Worm (Caenorhabditis elegans): ENCODE measurements around the gene cfz-2.

Gene cfz-2

ce11 chrV:3475021-3475420, 30.3 kb upstream of the cfz-2 start, which contains the start of gene oac-2:
Gene oac-2, minus strand, starts transcription at chrV:3475121.
- no peak for TF ChIP-seq sea-1 (GFP tag; conservative IDR thresholded peaks at IDR 0.05)
- TF ChIP-seq tra-4 (tag; optimal IDR thresholded peaks at IDR 0.05), result no peak
- TF ChIP-seq hmbx-1 (tag; optimal IDR thresholded peaks at IDR 0.05), result no peak
- no peak for TF ChIP-seq ceh-36 (tag; optimal IDR thresholded peaks at IDR 0.05)
- TF ChIP-seq tbx-37 (GFP tag; conservative IDR thresholded peaks at IDR 0.05), result no peak
- TF ChIP-seq pes-1 (GFP tag; IDR thresholded peaks at IDR 0.05), result no peak
- TF ChIP-seq hmg-4 (GFP tag; optimal IDR thresholded peaks at IDR 0.05), result no peak
- TF ChIP-seq hnd-1 (tag; optimal IDR thresholded peaks at IDR 0.05), result no peak

ce11 chrV:3470782-3471181, 26.1 kb upstream of the cfz-2 start, which contains the start of gene srbc-29:
Gene srbc-29, minus strand, starts transcription at chrV:3470882.
- TF ChIP-seq pes-1 (GFP tag; IDR thresholded peaks at IDR 0.05) (no peak), tbx-37 (GFP tag; conservative IDR thresholded peaks at IDR 0.05) (no peak), ceh-13 (GFP tag; optimal IDR thresholded peaks at IDR 0.05) (no peak), tra-4 (tag; optimal IDR thresholded peaks at IDR 0.05) (no peak), hmg-4 (GFP tag; optimal IDR thresholded peaks at IDR 0.05) (no peak), hnd-1 (tag; optimal IDR thresholded peaks at IDR 0.05) (no peak), ama-1 (optimal IDR thresholded peaks at IDR 0.05) (no peak), aly-1 (tag; optimal IDR thresholded peaks at IDR 0.05) (no peak), scrt-1 (GFP tag; IDR thresholded peaks at IDR 0.05) (no peak), ets-7 (tag; optimal IDR thresholded peaks at IDR 0.05) (no peak), sea-1 (GFP tag; conservative IDR thresholded peaks at IDR 0.05) (no peak), F13C5.2 (tag; optimal IDR thresholded peaks at IDR 0.05) (no peak), tbx-11 (GFP tag; IDR thresholded peaks at IDR 0.05) (no peak), hmbx-1 (tag; optimal IDR thresholded peaks at IDR 0.05) (no peak), ceh-36 (tag; optimal IDR thresholded peaks at IDR 0.05) (no peak), flt-1 (GFP tag; IDR thresholded peaks at IDR 0.05) (no peak), B0310.2 (tag; optimal IDR thresholded peaks at IDR 0.05) (no peak)

ce11 chrV:3468436-3468835, 23.8 kb upstream of the cfz-2 start, which contains the start of gene gst-33:
Gene gst-33, minus strand, starts transcription at chrV:3468562.
- TF ChIP-seq B0310.2 (tag; optimal IDR thresholded peaks at IDR 0.05), result no peak
- TF ChIP-seq aly-1 (tag; optimal IDR thresholded peaks at IDR 0.05), result no peak
- TF ChIP-seq ama-1 (optimal IDR thresholded peaks at IDR 0.05), result no peak
- TF ChIP-seq F13C5.2 (tag; optimal IDR thresholded peaks at IDR 0.05), result no peak
- TF ChIP-seq ceh-36 (tag; optimal IDR thresholded peaks at IDR 0.05), result no peak
- no peak for TF ChIP-seq ets-7 (tag; optimal IDR thresholded peaks at IDR 0.05)
- no peak for TF ChIP-seq pes-1 (GFP tag; IDR thresholded peaks at IDR 0.05)
- TF ChIP-seq tra-4 (tag; optimal IDR thresholded peaks at IDR 0.05), result no peak
- no peak for TF ChIP-seq tbx-37 (GFP tag; conservative IDR thresholded peaks at IDR 0.05)
- no peak for TF ChIP-seq hmbx-1 (tag; optimal IDR thresholded peaks at IDR 0.05)
- no peak for TF ChIP-seq hmg-4 (GFP tag; optimal IDR thresholded peaks at IDR 0.05)

- no peak for TF ChIP-seq ets-7 (tag; optimal IDR thresholded peaks at IDR 0.05)
- TF ChIP-seq hmg-4 (GFP tag; optimal IDR thresholded peaks at IDR 0.05), result no peak
- TF ChIP-seq tbx-11 (GFP tag; IDR thresholded peaks at IDR 0.05), result no peak
- no peak for TF ChIP-seq ceh-36 (tag; optimal IDR thresholded peaks at IDR 0.05)
- TF ChIP-seq B0310.2 (tag; optimal IDR thresholded peaks at IDR 0.05), result no peak
- TF ChIP-seq sea-1 (GFP tag; conservative IDR thresholded peaks at IDR 0.05), result no peak
- TF ChIP-seq F13C5.2 (tag; optimal IDR thresholded peaks at IDR 0.05), result no peak
These were observed 20.2 kb upstream of the cfz-2 start for ce11 chrV:3464897-3465296.

ce11 chrV:3463514-3463913, 18.8 kb upstream of the cfz-2 start, which contains the start of gene slc-28.1:
Gene slc-28.1, plus strand, starts transcription at chrV:3463814.
- TF ChIP-seq tbx-11 (GFP tag; IDR thresholded peaks at IDR 0.05) (no peak), sea-1 (GFP tag; conservative IDR thresholded peaks at IDR 0.05) (no peak), hmbx-1 (tag; optimal IDR thresholded peaks at IDR 0.05) (no peak), scrt-1 (GFP tag; IDR thresholded peaks at IDR 0.05) (no peak), ama-1 (optimal IDR thresholded peaks at IDR 0.05) (no peak), pes-1 (GFP tag; IDR thresholded peaks at IDR 0.05) (no peak), hnd-1 (tag; optimal IDR thresholded peaks at IDR 0.05) (no peak), aly-1 (tag; optimal IDR thresholded peaks at IDR 0.05) (no peak), ets-7 (tag; optimal IDR thresholded peaks at IDR 0.05) (no peak)

- TF ChIP-seq tbx-37 (GFP tag; conservative IDR thresholded peaks at IDR 0.05) (no peak), ama-1 (optimal IDR thresholded peaks at IDR 0.05) (no peak), scrt-1 (GFP tag; IDR thresholded peaks at IDR 0.05) (no peak), hmbx-1 (tag; optimal IDR thresholded peaks at IDR 0.05) (no peak), ceh-36 (tag; optimal IDR thresholded peaks at IDR 0.05) (no peak), hnd-1 (tag; optimal IDR thresholded peaks at IDR 0.05) (no peak), tbx-11 (GFP tag; IDR thresholded peaks at IDR 0.05) (no peak), flt-1 (GFP tag; IDR thresholded peaks at IDR 0.05) (no peak), aly-1 (tag; optimal IDR thresholded peaks at IDR 0.05) (no peak), tra-4 (tag; optimal IDR thresholded peaks at IDR 0.05) (no peak), pes-1 (GFP tag; IDR thresholded peaks at IDR 0.05) (no peak), ceh-13 (GFP tag; optimal IDR thresholded peaks at IDR 0.05) (no peak), hmg-4 (GFP tag; optimal IDR thresholded peaks at IDR 0.05) (no peak), ets-7 (tag; optimal IDR thresholded peaks at IDR 0.05) (no peak), sea-1 (GFP tag; conservative IDR thresholded peaks at IDR 0.05) (no peak), F13C5.2 (tag; optimal IDR thresholded peaks at IDR 0.05) (no peak), B0310.2 (tag; optimal IDR thresholded peaks at IDR 0.05) (no peak)
These were observed 15.2 kb upstream of the cfz-2 start, which contains the start of gene slc-28.2 for ce11 chrV:3459919-3460318. Gene slc-28.2, plus strand, starts transcription at chrV:3460219.

- TF ChIP-seq tra-4 (tag; optimal IDR thresholded peaks at IDR 0.05) (peak; percentile 3), ceh-13 (GFP tag; optimal IDR thresholded peaks at IDR 0.05) (no peak)
These were observed 10.6 kb upstream of the cfz-2 start for ce11 chrV:3455135-3455747.

ce11 chrV:3454620-3455019, 9.9 kb upstream of the cfz-2 start:
- TF ChIP-seq tbx-37 (GFP tag; conservative IDR thresholded peaks at IDR 0.05) (no peak), pes-1 (GFP tag; IDR thresholded peaks at IDR 0.05) (no peak), ceh-36 (tag; optimal IDR thresholded peaks at IDR 0.05) (no peak), tra-4 (tag; optimal IDR thresholded peaks at IDR 0.05) (no peak), ama-1 (optimal IDR thresholded peaks at IDR 0.05) (no peak), ceh-13 (GFP tag; optimal IDR thresholded peaks at IDR 0.05) (no peak), F13C5.2 (tag; optimal IDR thresholded peaks at IDR 0.05) (no peak), ets-7 (tag; optimal IDR thresholded peaks at IDR 0.05) (no peak), B0310.2 (tag; optimal IDR thresholded peaks at IDR 0.05) (no peak), hmbx-1 (tag; optimal IDR thresholded peaks at IDR 0.05) (no peak), hnd-1 (tag; optimal IDR thresholded peaks at IDR 0.05) (no peak), hmg-4 (GFP tag; optimal IDR thresholded peaks at IDR 0.05) (no peak)

Data from whole organism, early embryonic.